Fruit fly (Drosophila melanogaster): ENCODE measurements around the gene sti.
A peak's percentile ranks its signal among the peaks of the same experiment; 100 is the strongest.

DNA sequence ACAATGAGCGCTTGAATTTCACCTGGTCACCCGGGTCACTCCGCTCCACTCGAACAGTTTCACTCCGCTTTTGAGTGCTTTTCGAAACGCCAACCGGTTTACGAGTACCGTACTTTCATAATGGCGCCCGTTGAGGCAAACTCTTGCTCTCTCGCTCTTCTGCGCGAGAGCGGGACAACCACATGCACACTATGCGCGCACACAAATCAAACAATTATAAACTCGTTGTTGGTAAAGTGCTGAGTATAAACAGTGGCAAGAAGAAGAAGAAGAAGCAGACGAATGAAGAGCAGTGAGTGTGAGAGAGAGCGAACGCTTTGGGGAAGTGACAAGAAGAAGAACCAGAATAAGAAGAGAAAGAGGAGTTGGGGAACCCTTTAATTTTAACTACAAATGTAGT lies 46.6 kb downstream of the sti start, which contains the start of gene eyg:
- TF ChIP-seq psq (GFP tag; optimal IDR thresholded peaks at IDR 0.05) = peak; percentile 84
- TF ChIP-seq Abd-B (GFP tag; optimal IDR thresholded peaks at IDR 0.05) = no peak
- TF ChIP-seq br (GFP tag; optimal IDR thresholded peaks at IDR 0.05) = peak; percentile 6
- no peak for TF ChIP-seq HLH106 (tag; optimal IDR thresholded peaks at IDR 0.05)
- TF ChIP-seq lola (GFP tag; optimal IDR thresholded peaks at IDR 0.05) = no peak
- TF ChIP-seq jim (GFP tag; optimal IDR thresholded peaks at IDR 0.05) = no peak
- no peak for TF ChIP-seq pan (optimal IDR thresholded peaks at IDR 0.05)
- no peak for TF ChIP-seq Dfd (GFP tag; optimal IDR thresholded peaks at IDR 0.05)
- TF ChIP-seq GATAd (GFP tag; optimal IDR thresholded peaks at IDR 0.05) = no peak
- peak; percentile 95 for TF ChIP-seq Vsx2 (GFP tag; optimal IDR thresholded peaks at IDR 0.05; ENCODE audit: partially characterized antibody)
- TF ChIP-seq usp (GFP tag; optimal IDR thresholded peaks at IDR 0.05) = no peak
- no peak for TF ChIP-seq Jra (GFP tag; optimal IDR thresholded peaks at IDR 0.05)

Data from whole organism, wandering third instar larva.